Worm (Caenorhabditis elegans) whole organism, L1 larva: ENCODE results near the gene fip-2.

Experiments
- alr-1 ChIP-seq: fragments of 200-800 bp; sonication (Bioruptor generic); optimal IDR thresholded peaks from 2 replicates; lab custom pipeline; 2018; ENCODE audit warnings: borderline replicate concordance, mild to moderate bottlenecking, missing genetic modification characterization, missing compliant biosample characterization
- ama-1 ChIP-seq: fragments of 150-350 bp; optimal IDR thresholded peaks from 2 replicates; lab custom pipeline; 2014
- ceh-88 ChIP-seq: fragments of 200-800 bp; sonication (Bioruptor generic); IDR thresholded peaks from 2 replicates; pipeline ENCODE4 v1.3.6; 2022; ENCODE audit warnings: missing genetic modification characterization, missing compliant biosample characterization
- ceh-90 ChIP-seq: sonication (generic microtip); optimal IDR thresholded peaks from 2 replicates; lab custom pipeline; 2016; ENCODE audit warnings: missing genetic modification characterization, missing compliant biosample characterization
- dpl-1 ChIP-seq, 3 experiments: fragments of 150-350 bp in 2 of 3; sonication (generic microtip) in 1 of 3; optimal IDR thresholded peaks; 2 replicates each; lab custom pipeline; 2014 to 2017; ENCODE audit warnings: missing biosample characterization in 3 of 3, missing genetic modification characterization in 3 of 3, missing genetic modification reagents in 3 of 3
- dsc-1 ChIP-seq: sonication (generic microtip); optimal IDR thresholded peaks from 2 replicates; lab custom pipeline; 2016; ENCODE audit warnings: mild to moderate bottlenecking, missing genetic modification characterization, missing compliant biosample characterization
- elt-3 ChIP-seq, 6 experiments: fragments of 150-350 bp in 1 of 6; sonication (generic microtip); optimal IDR thresholded peaks; 2 replicates each; lab custom pipeline; 2017 to 2018; ENCODE audit warnings: missing biosample characterization in 6 of 6, missing genetic modification characterization in 6 of 6, inconsistent platforms in 1 of 6
- ets-5 ChIP-seq: fragments of 200-800 bp; sonication (Bioruptor generic); IDR thresholded peaks from 2 replicates; pipeline ENCODE4 v1.3.6; 2022; ENCODE audit warnings: missing genetic modification characterization, missing compliant biosample characterization
- fkh-8 ChIP-seq: sonication (generic microtip); optimal IDR thresholded peaks from 2 replicates; lab custom pipeline; 2016; ENCODE audit warnings: mild to moderate bottlenecking, missing genetic modification characterization, missing compliant biosample characterization
- grh-1 ChIP-seq: fragments of 200-800 bp; sonication (Bioruptor generic); IDR thresholded peaks from 2 replicates; pipeline ENCODE4 v1.3.6; 2022; ENCODE audit warnings: missing genetic modification reagents, missing genetic modification characterization, missing compliant biosample characterization
- hpl-2 ChIP-seq: fragments of 150-350 bp; optimal IDR thresholded peaks from 2 replicates; lab custom pipeline; 2014; ENCODE audit warnings: missing biosample characterization, missing genetic modification reagents, missing genetic modification characterization
- irx-1 ChIP-seq: sonication (generic microtip); optimal IDR thresholded peaks from 2 replicates; lab custom pipeline; 2016; ENCODE audit warnings: missing genetic modification characterization, missing compliant biosample characterization
- isw-1 ChIP-seq: fragments of 200-800 bp; sonication (Bioruptor generic); IDR thresholded peaks from 2 replicates; pipeline ENCODE4 v1.3.6; 2022; ENCODE audit warnings: missing genetic modification characterization, missing compliant biosample characterization
- jun-1 ChIP-seq: fragments of 150-350 bp; optimal IDR thresholded peaks from 2 replicates; lab custom pipeline; 2014; ENCODE audit warnings: missing biosample characterization, missing genetic modification reagents, missing genetic modification characterization
- lin-14 ChIP-seq: fragments of 200-800 bp; sonication (Bioruptor generic); optimal IDR thresholded peaks from 2 replicates; lab custom pipeline; 2018; ENCODE audit warnings: mild to moderate bottlenecking, missing genetic modification characterization, moderate library complexity, missing compliant biosample characterization
- lin-35 ChIP-seq, 2 experiments: fragments of 150-350 bp; optimal IDR thresholded peaks; 2 replicates each; lab custom pipeline; 2014; ENCODE audit warnings: missing biosample characterization in 2 of 2, missing genetic modification characterization in 2 of 2, missing genetic modification reagents in 2 of 2
- lir-3 ChIP-seq: sonication (generic microtip); optimal IDR thresholded peaks from 2 replicates; lab custom pipeline; 2016; ENCODE audit warnings: mild to moderate bottlenecking, missing genetic modification characterization, moderate library complexity, missing compliant biosample characterization; ENCODE audit not compliant: poor library complexity
- lsy-2 ChIP-seq, 2 experiments: fragments of 150-350 bp; optimal IDR thresholded peaks; 2 replicates each; lab custom pipeline; 2014; ENCODE audit warnings: missing biosample characterization in 2 of 2, missing genetic modification characterization in 2 of 2
- mab-9 ChIP-seq: fragments of 200-800 bp; sonication (Bioruptor generic); IDR thresholded peaks from 2 replicates; pipeline ENCODE4 v1.3.6; 2022; ENCODE audit warnings: missing genetic modification reagents, missing genetic modification characterization, missing compliant biosample characterization
- mdl-1 ChIP-seq, 2 experiments: fragments of 150-350 bp; optimal IDR thresholded peaks; 2 replicates each; lab custom pipeline; 2014 to 2017; ENCODE audit warnings: missing biosample characterization in 2 of 2, missing genetic modification characterization in 2 of 2, inconsistent platforms in 1 of 2
- mep-1 ChIP-seq: fragments of 150-350 bp; optimal IDR thresholded peaks from 2 replicates; lab custom pipeline; 2014; ENCODE audit warnings: missing biosample characterization, missing genetic modification characterization
- nhr-12 ChIP-seq: sonication (generic microtip); optimal IDR thresholded peaks from 2 replicates; lab custom pipeline; 2017; ENCODE audit warnings: missing biosample characterization, missing genetic modification characterization
- nhr-76 ChIP-seq: sonication (generic microtip); optimal IDR thresholded peaks from 2 replicates; lab custom pipeline; 2017; ENCODE audit warnings: missing biosample characterization, missing genetic modification characterization
- nhr-77 ChIP-seq: fragments of 150-350 bp; optimal IDR thresholded peaks from 2 replicates; lab custom pipeline; 2014; ENCODE audit warnings: missing biosample characterization, missing genetic modification characterization
- nhr-84 ChIP-seq: sonication (generic microtip); optimal IDR thresholded peaks from 2 replicates; lab custom pipeline; 2017; ENCODE audit warnings: missing biosample characterization, missing genetic modification characterization
- nhr-85 ChIP-seq: sonication (generic microtip); peaks from one replicate; lab custom pipeline; 2016; ENCODE audit warnings: missing genetic modification characterization, inconsistent platforms, missing compliant biosample characterization
- nhr-90 ChIP-seq: sonication (generic microtip); optimal IDR thresholded peaks from 2 replicates; lab custom pipeline; 2016; ENCODE audit warnings: mild to moderate bottlenecking, missing genetic modification characterization, missing compliant biosample characterization; ENCODE audit not compliant: poor library complexity
- pag-3 ChIP-seq: sonication (generic microtip); optimal IDR thresholded peaks from 2 replicates; lab custom pipeline; 2017; ENCODE audit warnings: missing genetic modification characterization, mild to moderate bottlenecking, missing compliant biosample characterization, antibody characterized with exemption, borderline replicate concordance; ENCODE audit not compliant: insufficient read depth
- pqm-1 ChIP-seq: sonication (generic microtip); optimal IDR thresholded peaks from 3 replicates; lab custom pipeline; 2017; ENCODE audit warnings: missing biosample characterization, missing genetic modification characterization
- skn-1 ChIP-seq: fragments of 150-350 bp; optimal IDR thresholded peaks from 2 replicates; lab custom pipeline; 2014; ENCODE audit warnings: missing biosample characterization, missing genetic modification characterization
- snpc-4 ChIP-seq: fragments of 150-350 bp; optimal IDR thresholded peaks from 2 replicates; lab custom pipeline; 2014; ENCODE audit warnings: missing biosample characterization, missing genetic modification characterization
- snu-23 ChIP-seq: sonication (generic microtip); optimal IDR thresholded peaks from 2 replicates; lab custom pipeline; 2016; ENCODE audit warnings: missing genetic modification characterization, missing compliant biosample characterization
- tbx-2 ChIP-seq: sonication (generic microtip); optimal IDR thresholded peaks from 2 replicates; lab custom pipeline; 2016; ENCODE audit warnings: missing genetic modification characterization, missing compliant biosample characterization
- tlp-1 ChIP-seq: fragments of 150-350 bp; optimal IDR thresholded peaks from 2 replicates; lab custom pipeline; 2014; ENCODE audit warnings: missing biosample characterization, missing genetic modification characterization
- unc-130 ChIP-seq: fragments of 150-350 bp; optimal IDR thresholded peaks from 2 replicates; lab custom pipeline; 2017; ENCODE audit warnings: missing biosample characterization, missing genetic modification characterization, inconsistent platforms
- unc-62 ChIP-seq: fragments of 150-350 bp; optimal IDR thresholded peaks from 2 replicates; lab custom pipeline; 2014; ENCODE audit warnings: missing biosample characterization, missing genetic modification reagents, missing genetic modification characterization
- unc-86 ChIP-seq: sonication (generic microtip); optimal IDR thresholded peaks from 2 replicates; lab custom pipeline; 2016; ENCODE audit warnings: missing genetic modification characterization, missing compliant biosample characterization
- vab-15 ChIP-seq: sonication (generic microtip); optimal IDR thresholded peaks from 2 replicates; lab custom pipeline; 2017; ENCODE audit warnings: missing genotype, mild to moderate bottlenecking, missing genetic modification characterization, missing compliant biosample characterization
- xbp-1 ChIP-seq: sonication (generic microtip); optimal IDR thresholded peaks from 2 replicates; lab custom pipeline; 2016; ENCODE audit warnings: missing genetic modification characterization, missing compliant biosample characterization
- zag-1 ChIP-seq: fragments of 150-350 bp; optimal IDR thresholded peaks from 2 replicates; lab custom pipeline; 2014; ENCODE audit warnings: missing biosample characterization, missing genetic modification characterization
- ztf-4 ChIP-seq: fragments of 150-350 bp; optimal IDR thresholded peaks from 2 replicates; lab custom pipeline; 2014; ENCODE audit warnings: missing biosample characterization, missing genetic modification characterization

fip-2 gene

ce11 chrV:9085845-9086244, 18.1 kb downstream of the fip-2 start:
- TF ChIP-seq unc-62 (GFP tag; lab: Kevin White, UChicago) (no peak), mep-1 (tag; lab: Kevin White, UChicago) (peak; percentile 26), nhr-85 (tag; lab: Kevin White, UChicago) (peak; percentile 82), lin-35 (GFP tag; optimal IDR thresholded peaks at IDR 0.05; lab: Kevin White, UChicago) (peak in 1 of 2 experiments; percentile 13), elt-3 (tag; optimal IDR thresholded peaks at IDR 0.05; lab: Kevin White, UChicago) (peak in 2 of 6 experiments; percentile 24 to 28), ceh-88 (GFP tag; lab: Robert Waterston, UW) (no peak), alr-1 (tag; lab: Kevin White, UChicago) (no peak)

ce11 chrV:9088758-9089157, 21.0 kb downstream of the fip-2 start:
- peak; percentile 76 for TF ChIP-seq ama-1 (lab: Kevin White, UChicago)
- TF ChIP-seq tbx-2 (tag; lab: Kevin White, UChicago) = no peak
- TF ChIP-seq lir-3 (tag; lab: Kevin White, UChicago) = no peak
- peak; percentile 20 for TF ChIP-seq nhr-85 (tag; lab: Kevin White, UChicago)
- TF ChIP-seq nhr-12 = no peak
- no peak for TF ChIP-seq zag-1 (tag; lab: Kevin White, UChicago)
- TF ChIP-seq unc-130 (tag; lab: Kevin White, UChicago) = no peak
- TF ChIP-seq grh-1 (GFP tag; lab: Robert Waterston, UW) = no peak
- 0 out of 2 replicates have a peak, but pooled peaks have one; percentile 8 for TF ChIP-seq mab-9 (GFP tag; lab: Robert Waterston, UW)
- no peak for TF ChIP-seq xbp-1 (tag; lab: Kevin White, UChicago)

ce11 chrV:9090824-9091798, 23.3 kb downstream of the fip-2 start:
- peak; percentile 40 for TF ChIP-seq snpc-4 (tag; lab: Kevin White, UChicago)
- TF ChIP-seq, all 84 proteins: peak for 1; not testable (repeated sequence) for 83

- TF ChIP-seq ztf-4 (tag; lab: Kevin White, UChicago) = no peak
- TF ChIP-seq lin-14 (GFP tag; lab: Kevin White, UChicago) = peak; percentile 63
- TF ChIP-seq, all 84 proteins: peak for 1
These were observed 24.4 kb downstream of the fip-2 start, which contains the start of gene T27E4.1 for ce11 chrV:9092209-9092608. T27E4.1 (plus strand) TSS chrV:9092345.

ce11 chrV:9094060-9094628, 26.4 kb downstream of the fip-2 start:
- no peak for TF ChIP-seq nhr-76 (tag; lab: Kevin White, UChicago)
- TF ChIP-seq tlp-1 (tag; lab: Kevin White, UChicago) = no peak
- TF ChIP-seq fkh-8 = peak; percentile 56
- peak; percentile 59 for TF ChIP-seq lir-3 (tag; lab: Kevin White, UChicago)
- no peak for TF ChIP-seq ceh-90 (tag; lab: Kevin White, UChicago)
- peak; percentile 52 for TF ChIP-seq grh-1 (GFP tag; lab: Robert Waterston, UW)
- TF ChIP-seq vab-15 (tag; lab: Kevin White, UChicago) = no peak
- no peak for TF ChIP-seq pqm-1
- TF ChIP-seq dpl-1 (GFP tag; optimal IDR thresholded peaks at IDR 0.05; lab: Kevin White, UChicago) = peak in 2 of 3 experiments; percentile 17 to 31
- no peak for TF ChIP-seq unc-86 (tag; lab: Kevin White, UChicago)
- peak; percentile 89 for TF ChIP-seq snu-23 (GFP tag; lab: Kevin White, UChicago)
- no peak for TF ChIP-seq snpc-4 (tag; lab: Kevin White, UChicago)
- no peak for TF ChIP-seq nhr-77 (tag; lab: Kevin White, UChicago)
- TF ChIP-seq jun-1 (tag; lab: Kevin White, UChicago) = peak; percentile 18
- TF ChIP-seq isw-1 = no peak
- TF ChIP-seq irx-1 (tag; lab: Kevin White, UChicago) = peak; percentile 75
- TF ChIP-seq elt-3 (tag; optimal IDR thresholded peaks at IDR 0.05; lab: Kevin White, UChicago) = peak in 2 of 6 experiments; percentile 40 to 44
- peak; percentile 47 for TF ChIP-seq pag-3
- TF ChIP-seq dsc-1 = no peak
- TF ChIP-seq mab-9 (GFP tag; lab: Robert Waterston, UW) = no peak
- peak; percentile 59 to 64 for TF ChIP-seq lsy-2 (tag; optimal IDR thresholded peaks at IDR 0.05; lab: Kevin White, UChicago)
- TF ChIP-seq nhr-90 (tag; lab: Kevin White, UChicago) = peak; percentile 78
- TF ChIP-seq hpl-2 (GFP tag; lab: Kevin White, UChicago) = no peak
- no peak for TF ChIP-seq ets-5 (GFP tag; lab: Robert Waterston, UW)
- peak; percentile 56 for TF ChIP-seq skn-1 (tag; lab: Kevin White, UChicago)
- no peak for TF ChIP-seq nhr-84 (tag; lab: Kevin White, UChicago)
- TF ChIP-seq mdl-1 (tag; optimal IDR thresholded peaks at IDR 0.05; lab: Kevin White, UChicago) = peak in 1 of 2 experiments; percentile 95
